Worm (Caenorhabditis elegans): ENCODE measurements around the gene C05D9.4.

ce11 chrX:1123471-1123870 lies 15.6 kb downstream of the C05D9.4 start:
- TF ChIP-seq Y105C5A.15 (GFP tag; IDR thresholded peaks at IDR 0.05): no peak
- TF ChIP-seq ceh-82 (tag; optimal IDR thresholded peaks at IDR 0.05): no peak
- TF ChIP-seq lin-15B (tag; optimal IDR thresholded peaks at IDR 0.05): no peak
- no peak for TF ChIP-seq mdl-1 (tag; optimal IDR thresholded peaks at IDR 0.05)
- no peak for TF ChIP-seq nhr-237 (tag; optimal IDR thresholded peaks at IDR 0.05)
- TF ChIP-seq ZK546.5 (tag; optimal IDR thresholded peaks at IDR 0.05): no peak
- TF ChIP-seq nhr-76 (tag; optimal IDR thresholded peaks at IDR 0.05): no peak
- no peak for TF ChIP-seq ztf-11 (tag; optimal IDR thresholded peaks at IDR 0.05)
- no peak for TF ChIP-seq dpl-1 (GFP tag; optimal IDR thresholded peaks at IDR 0.05)
- TF ChIP-seq hif-1 (tag; optimal IDR thresholded peaks at IDR 0.05): no peak

Data from whole organism, L4 larva.